Worm (Caenorhabditis elegans) whole organism, L1 larva: Measurements from ENCODE around the gene R08D7.4.

Experiments used
- C04F5.9 ChIP-seq: sonication (generic microtip); optimal IDR thresholded peaks from 2 replicates; lab custom pipeline; 2016; ENCODE audit warnings: missing genetic modification characterization, missing compliant biosample characterization
- C34B4.2 ChIP-seq: sonication (generic microtip); optimal IDR thresholded peaks from 2 replicates; lab custom pipeline; 2017; ENCODE audit warnings: mild to moderate bottlenecking, missing genetic modification characterization, missing compliant biosample characterization
- aha-1 ChIP-seq: fragments of 150-350 bp; optimal IDR thresholded peaks from 2 replicates; lab custom pipeline; 2014; ENCODE audit warnings: missing biosample characterization, missing genetic modification characterization
- alr-1 ChIP-seq: fragments of 200-800 bp; sonication (Bioruptor generic); optimal IDR thresholded peaks from 2 replicates; lab custom pipeline; 2018; ENCODE audit warnings: borderline replicate concordance, mild to moderate bottlenecking, missing genetic modification characterization, missing compliant biosample characterization
- ama-1 ChIP-seq: fragments of 150-350 bp; optimal IDR thresholded peaks from 2 replicates; lab custom pipeline; 2014
- blmp-1 ChIP-seq: fragments of 150-350 bp; optimal IDR thresholded peaks from 2 replicates; lab custom pipeline; 2014; ENCODE audit warnings: missing biosample characterization, missing genetic modification characterization
- ceh-88 ChIP-seq: fragments of 200-800 bp; sonication (Bioruptor generic); IDR thresholded peaks from 2 replicates; pipeline ENCODE4 v1.3.6; 2022; ENCODE audit warnings: missing genetic modification characterization, missing compliant biosample characterization
- dpl-1 ChIP-seq, 3 experiments: fragments of 150-350 bp in 2 of 3; sonication (generic microtip) in 1 of 3; optimal IDR thresholded peaks; 2 replicates each; lab custom pipeline; 2014 to 2017; ENCODE audit warnings: missing biosample characterization in 3 of 3, missing genetic modification characterization in 3 of 3, missing genetic modification reagents in 3 of 3
- elt-2 ChIP-seq: sonication (generic microtip); optimal IDR thresholded peaks from 2 replicates; lab custom pipeline; 2016; ENCODE audit warnings: missing genetic modification characterization, mild to moderate bottlenecking, inconsistent platforms, missing compliant biosample characterization, missing genetic modification reagents
- elt-3 ChIP-seq, 6 experiments: fragments of 150-350 bp in 1 of 6; sonication (generic microtip); optimal IDR thresholded peaks; 2 replicates each; lab custom pipeline; 2017 to 2018; ENCODE audit warnings: missing biosample characterization in 6 of 6, missing genetic modification characterization in 6 of 6, inconsistent platforms in 1 of 6
- ets-5 ChIP-seq: fragments of 200-800 bp; sonication (Bioruptor generic); IDR thresholded peaks from 2 replicates; pipeline ENCODE4 v1.3.6; 2022; ENCODE audit warnings: missing genetic modification characterization, missing compliant biosample characterization
- fkh-10 ChIP-seq: sonication (generic microtip); optimal IDR thresholded peaks from 2 replicates; lab custom pipeline; 2017; ENCODE audit warnings: missing biosample characterization, missing genetic modification reagents, missing genetic modification characterization
- hlh-4 ChIP-seq: sonication (generic microtip); optimal IDR thresholded peaks from 2 replicates; lab custom pipeline; 2016; ENCODE audit warnings: mild to moderate bottlenecking, missing genetic modification characterization, missing compliant biosample characterization
- lin-13 ChIP-seq: fragments of 150-350 bp; optimal IDR thresholded peaks from 2 replicates; lab custom pipeline; 2014; ENCODE audit warnings: missing biosample characterization, missing genetic modification reagents, missing genetic modification characterization
- lin-14 ChIP-seq: fragments of 200-800 bp; sonication (Bioruptor generic); optimal IDR thresholded peaks from 2 replicates; lab custom pipeline; 2018; ENCODE audit warnings: mild to moderate bottlenecking, missing genetic modification characterization, moderate library complexity, missing compliant biosample characterization
- lin-15B ChIP-seq: fragments of 150-350 bp; sonication (generic microtip); optimal IDR thresholded peaks from 3 replicates; lab custom pipeline; 2014; ENCODE audit warnings: missing biosample characterization, missing genetic modification characterization
- lin-35 ChIP-seq, 2 experiments: fragments of 150-350 bp; optimal IDR thresholded peaks; 2 replicates each; lab custom pipeline; 2014; ENCODE audit warnings: missing biosample characterization in 2 of 2, missing genetic modification characterization in 2 of 2, missing genetic modification reagents in 2 of 2
- lir-3 ChIP-seq: sonication (generic microtip); optimal IDR thresholded peaks from 2 replicates; lab custom pipeline; 2016; ENCODE audit warnings: mild to moderate bottlenecking, missing genetic modification characterization, moderate library complexity, missing compliant biosample characterization; ENCODE audit not compliant: poor library complexity
- mab-9 ChIP-seq: fragments of 200-800 bp; sonication (Bioruptor generic); IDR thresholded peaks from 2 replicates; pipeline ENCODE4 v1.3.6; 2022; ENCODE audit warnings: missing genetic modification reagents, missing genetic modification characterization, missing compliant biosample characterization
- mdl-1 ChIP-seq, 2 experiments: fragments of 150-350 bp; optimal IDR thresholded peaks; 2 replicates each; lab custom pipeline; 2014 to 2017; ENCODE audit warnings: missing biosample characterization in 2 of 2, missing genetic modification characterization in 2 of 2, inconsistent platforms in 1 of 2
- mep-1 ChIP-seq: fragments of 150-350 bp; optimal IDR thresholded peaks from 2 replicates; lab custom pipeline; 2014; ENCODE audit warnings: missing biosample characterization, missing genetic modification characterization
- nhr-12 ChIP-seq: sonication (generic microtip); optimal IDR thresholded peaks from 2 replicates; lab custom pipeline; 2017; ENCODE audit warnings: missing biosample characterization, missing genetic modification characterization
- nhr-20 ChIP-seq: sonication (generic microtip); optimal IDR thresholded peaks from 2 replicates; lab custom pipeline; 2016; ENCODE audit warnings: mild to moderate bottlenecking, missing genetic modification characterization, missing compliant biosample characterization
- nhr-28 ChIP-seq: fragments of 150-350 bp; optimal IDR thresholded peaks from 2 replicates; lab custom pipeline; 2014; ENCODE audit warnings: missing biosample characterization, missing genetic modification characterization
- nhr-71 ChIP-seq: sonication (generic microtip); optimal IDR thresholded peaks from 2 replicates; lab custom pipeline; 2016; ENCODE audit warnings: mild to moderate bottlenecking, missing genetic modification characterization, moderate library complexity, missing compliant biosample characterization
- nhr-76 ChIP-seq: sonication (generic microtip); optimal IDR thresholded peaks from 2 replicates; lab custom pipeline; 2017; ENCODE audit warnings: missing biosample characterization, missing genetic modification characterization
- nhr-77 ChIP-seq: fragments of 150-350 bp; optimal IDR thresholded peaks from 2 replicates; lab custom pipeline; 2014; ENCODE audit warnings: missing biosample characterization, missing genetic modification characterization
- nhr-85 ChIP-seq: sonication (generic microtip); peaks from one replicate; lab custom pipeline; 2016; ENCODE audit warnings: missing genetic modification characterization, inconsistent platforms, missing compliant biosample characterization
- pqm-1 ChIP-seq: sonication (generic microtip); optimal IDR thresholded peaks from 3 replicates; lab custom pipeline; 2017; ENCODE audit warnings: missing biosample characterization, missing genetic modification characterization
- skn-1 ChIP-seq: fragments of 150-350 bp; optimal IDR thresholded peaks from 2 replicates; lab custom pipeline; 2014; ENCODE audit warnings: missing biosample characterization, missing genetic modification characterization
- snu-23 ChIP-seq: sonication (generic microtip); optimal IDR thresholded peaks from 2 replicates; lab custom pipeline; 2016; ENCODE audit warnings: missing genetic modification characterization, missing compliant biosample characterization
- sox-4 ChIP-seq: sonication (generic microtip); optimal IDR thresholded peaks from 2 replicates; lab custom pipeline; 2016; ENCODE audit warnings: missing genetic modification characterization, missing compliant biosample characterization
- sup-37 ChIP-seq: fragments of 200-800 bp; sonication (Bioruptor generic); optimal IDR thresholded peaks from 2 replicates; lab custom pipeline; 2018; ENCODE audit warnings: mild to moderate bottlenecking, missing genetic modification characterization, missing compliant biosample characterization
- tlp-1 ChIP-seq: fragments of 150-350 bp; optimal IDR thresholded peaks from 2 replicates; lab custom pipeline; 2014; ENCODE audit warnings: missing biosample characterization, missing genetic modification characterization
- unc-30 ChIP-seq: sonication (generic microtip); optimal IDR thresholded peaks from 2 replicates; lab custom pipeline; 2017; ENCODE audit warnings: missing biosample characterization, missing genetic modification characterization
- vab-15 ChIP-seq: sonication (generic microtip); optimal IDR thresholded peaks from 2 replicates; lab custom pipeline; 2017; ENCODE audit warnings: missing genotype, mild to moderate bottlenecking, missing genetic modification characterization, missing compliant biosample characterization

Gene R08D7.4

DNA sequence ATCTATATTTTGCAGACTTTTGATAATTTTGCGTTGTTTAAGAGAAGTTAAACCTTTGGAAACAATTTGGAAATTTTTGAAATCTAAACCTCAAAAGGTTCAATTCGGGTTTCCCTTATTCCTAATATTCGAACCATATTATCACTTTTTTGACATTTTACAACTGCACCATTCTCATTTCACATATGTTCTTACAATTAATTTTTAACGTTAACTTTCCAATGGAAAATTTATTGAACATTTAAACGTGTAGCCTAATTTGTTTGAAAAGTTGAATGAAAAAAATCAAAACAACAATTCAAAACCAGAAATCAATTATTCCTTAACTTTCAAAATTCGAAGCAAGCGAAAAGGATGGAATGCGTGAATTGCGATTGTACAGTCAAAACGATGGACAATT is 47.8 kb upstream of the R08D7.4 start, which contains the start of gene ZK637.12:
Gene ZK637.12, plus strand, starts transcription at position 301 of the 400 bp plus-strand sequence.
- no peak for TF ChIP-seq vab-15
- TF ChIP-seq skn-1 (tag; lab: Kevin White, UChicago): no peak
- no peak for TF ChIP-seq lir-3 (tag; lab: Kevin White, UChicago)
- TF ChIP-seq sup-37 (GFP tag; lab: Kevin White, UChicago): no peak
- TF ChIP-seq ets-5: no peak
- TF ChIP-seq, all 84 proteins: peak for 0

DNA sequence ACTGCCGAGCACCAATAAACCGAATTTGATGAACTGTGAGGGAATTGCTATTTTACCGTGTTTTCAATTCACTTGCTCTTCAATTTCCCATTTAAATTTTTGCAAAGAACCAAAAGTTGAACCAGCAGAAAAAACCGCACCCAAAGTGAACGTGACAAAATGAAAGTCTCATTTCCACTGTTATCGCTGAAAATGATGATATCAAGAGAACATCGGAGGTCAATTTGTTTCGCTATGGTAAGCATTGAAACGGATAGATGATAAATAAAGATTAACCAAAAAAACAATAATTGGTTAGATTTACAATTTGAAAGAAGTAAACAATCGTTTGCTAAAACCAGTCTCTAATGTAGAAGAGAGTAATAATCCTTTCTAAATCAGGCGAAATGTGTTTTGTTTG is 46.2 kb upstream of the R08D7.4 start:
- TF ChIP-seq nhr-85 (tag; lab: Kevin White, UChicago) (peak; percentile 51), blmp-1 (tag; lab: Kevin White, UChicago) (peak; percentile 31), elt-3 (tag; optimal IDR thresholded peaks at IDR 0.05; lab: Kevin White, UChicago) (no peak)

DNA sequence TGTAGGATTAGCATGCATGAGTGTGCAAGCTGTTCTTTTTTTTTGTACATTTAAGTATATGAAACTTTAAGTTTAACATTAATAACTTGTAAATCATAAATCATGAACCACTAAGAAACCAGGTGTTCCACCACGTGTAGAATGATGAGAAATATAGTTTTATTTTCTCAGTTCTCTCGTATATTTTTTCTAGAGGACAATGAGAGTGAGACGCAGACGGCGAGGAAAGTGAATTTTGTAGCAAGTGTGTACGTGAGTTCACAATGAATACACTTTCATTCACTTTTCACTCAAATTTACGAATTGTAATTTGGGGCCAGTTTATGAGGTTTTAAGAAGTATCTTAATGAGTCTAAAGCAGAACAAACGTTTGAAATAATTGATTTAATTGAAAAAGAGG is 45.2 kb upstream of the R08D7.4 start:
- no peak for TF ChIP-seq nhr-76 (tag; lab: Kevin White, UChicago)
- peak; percentile 50 for TF ChIP-seq nhr-20 (tag; lab: Kevin White, UChicago)
- peak; percentile 33 for TF ChIP-seq mep-1 (tag; lab: Kevin White, UChicago)
- TF ChIP-seq hlh-4 (tag; lab: Kevin White, UChicago): no peak
- TF ChIP-seq lin-14 (GFP tag; lab: Kevin White, UChicago): peak; percentile 62
- TF ChIP-seq nhr-77: no peak
- peak; percentile 13 for TF ChIP-seq nhr-71 (tag; lab: Kevin White, UChicago)
- TF ChIP-seq C34B4.2 (tag; lab: Kevin White, UChicago): no peak
- no peak for TF ChIP-seq skn-1 (tag; lab: Kevin White, UChicago)
- no peak for TF ChIP-seq alr-1 (tag; lab: Kevin White, UChicago)
- TF ChIP-seq ceh-88 (GFP tag; lab: Robert Waterston, UW): no peak
- no peak for TF ChIP-seq mdl-1 (tag; optimal IDR thresholded peaks at IDR 0.05; lab: Kevin White, UChicago)
- no peak for TF ChIP-seq fkh-10 (GFP tag; lab: Kevin White, UChicago)
- no peak for TF ChIP-seq ama-1 (lab: Kevin White, UChicago)
- TF ChIP-seq dpl-1 (GFP tag; optimal IDR thresholded peaks at IDR 0.05; lab: Kevin White, UChicago): peak in 2 of 3 experiments; percentile 6 to 26
- TF ChIP-seq snu-23: peak; percentile 20
- no peak for TF ChIP-seq elt-2 (tag; lab: Kevin White, UChicago)
- no peak for TF ChIP-seq pqm-1 (tag; lab: Kevin White, UChicago)
- TF ChIP-seq unc-30: no peak
- TF ChIP-seq sox-4 (tag; lab: Kevin White, UChicago): no peak
- peak; percentile 87 for TF ChIP-seq blmp-1 (tag; lab: Kevin White, UChicago)
- no peak for TF ChIP-seq C04F5.9 (tag; lab: Kevin White, UChicago)

DNA sequence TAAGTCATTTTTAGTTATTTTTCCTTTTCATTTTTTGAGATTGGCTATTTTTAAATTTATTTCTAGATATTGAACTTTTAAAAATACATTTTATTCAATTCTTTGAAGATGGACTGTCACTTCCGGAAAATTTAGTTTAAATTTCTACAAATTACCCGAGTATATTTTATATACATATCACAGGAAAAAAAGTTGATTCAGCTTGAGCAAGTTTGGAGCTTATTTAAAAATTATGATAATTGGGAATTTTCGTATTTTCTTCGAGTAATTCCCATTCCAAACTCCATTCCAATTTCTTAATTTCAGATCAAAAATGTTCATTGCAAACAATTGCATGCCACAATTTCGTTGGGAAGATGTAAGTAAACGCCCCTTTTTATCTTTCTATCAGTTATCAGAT is 42.0 kb upstream of the R08D7.4 start, which contains the start of gene arrd-15:
Gene arrd-15, plus strand, starts transcription at position 301 of the 400 bp plus-strand sequence.
- TF ChIP-seq hlh-4 (tag; lab: Kevin White, UChicago): no peak
- TF ChIP-seq aha-1 (tag; lab: Kevin White, UChicago): no peak
- no peak for TF ChIP-seq nhr-12
- TF ChIP-seq tlp-1: no peak
- no peak for TF ChIP-seq vab-15
- TF ChIP-seq sox-4 (tag; lab: Kevin White, UChicago): no peak
- no peak for TF ChIP-seq mab-9 (GFP tag; lab: Robert Waterston, UW)
- no peak for TF ChIP-seq lir-3 (tag; lab: Kevin White, UChicago)
- TF ChIP-seq lin-35 (GFP tag; optimal IDR thresholded peaks at IDR 0.05; lab: Kevin White, UChicago): no peak
- no peak for TF ChIP-seq lin-15B (tag; lab: Kevin White, UChicago)
- TF ChIP-seq lin-13 (GFP tag; lab: Kevin White, UChicago): no peak
- TF ChIP-seq ceh-88 (GFP tag; lab: Robert Waterston, UW): no peak
- TF ChIP-seq nhr-28: no peak
- TF ChIP-seq alr-1 (tag; lab: Kevin White, UChicago): no peak
